Worm (Caenorhabditis elegans): ENCODE measurements around the gene col-164.
A peak's percentile ranks its signal among the peaks of the same experiment; 100 is the strongest.

Gene col-164

DNA sequence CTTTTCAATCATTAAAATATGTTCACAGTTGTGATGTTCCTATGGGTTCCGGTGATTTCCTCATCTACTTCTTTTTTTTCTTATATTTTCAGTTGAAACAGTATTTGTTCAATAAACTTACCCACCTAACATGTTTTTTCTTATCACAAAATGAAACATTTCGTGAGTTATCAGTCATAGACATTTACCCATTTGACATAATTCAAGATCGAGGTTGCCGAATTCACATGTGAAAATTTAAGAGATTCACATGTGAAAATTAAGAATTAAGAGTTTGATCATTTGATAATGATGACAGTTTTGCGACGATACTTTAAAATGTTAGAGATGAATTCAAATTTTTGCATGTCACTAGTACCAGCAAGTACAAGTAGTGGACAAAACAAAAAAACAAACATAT is 14.1 kb downstream of the col-164 start (continued):
- TF ChIP-seq nhr-48 (tag; optimal IDR thresholded peaks at IDR 0.05) (peak; percentile 4), nhr-6 (tag; optimal IDR thresholded peaks at IDR 0.05) (no peak), dve-1 (tag; optimal IDR thresholded peaks at IDR 0.05; ENCODE audit: insufficient read depth) (peak; percentile 83), duxl-1 (tag; optimal IDR thresholded peaks at IDR 0.05; ENCODE audit: poor library complexity) (no peak), ama-1 (optimal IDR thresholded peaks at IDR 0.05) (no peak), unc-39 (tag; optimal IDR thresholded peaks at IDR 0.05) (no peak), tag-97 (GFP tag; IDR thresholded peaks at IDR 0.05) (no peak), hlh-30 (tag; optimal IDR thresholded peaks at IDR 0.05; ENCODE audit: insufficient read depth) (peak; percentile 46), dmd-6 (GFP tag; IDR thresholded peaks at IDR 0.05) (peak; percentile 87), lsy-2 (tag; optimal IDR thresholded peaks at IDR 0.05) (no peak), ceh-20 (GFP tag; IDR thresholded peaks at IDR 0.05) (no peak), mep-1 (tag; optimal IDR thresholded peaks at IDR 0.05) (no peak), ztf-7 (tag; optimal IDR thresholded peaks at IDR 0.05) (no peak), attf-4 (tag; optimal IDR thresholded peaks at IDR 0.05) (no peak), mes-2 (tag; optimal IDR thresholded peaks at IDR 0.05; ENCODE audit: poor library complexity, severe bottlenecking) (no peak), mxl-2 (GFP tag; conservative IDR thresholded peaks at IDR 0.05) (peak; percentile 92), zfp-2 (tag; optimal IDR thresholded peaks at IDR 0.05) (no peak), cey-2 (tag; optimal IDR thresholded peaks at IDR 0.05; ENCODE audit: borderline replicate concordance, insufficient read depth) (no peak), mdl-1 (tag; optimal IDR thresholded peaks at IDR 0.05) (no peak), nhr-10 (tag; optimal IDR thresholded peaks at IDR 0.05) (no peak), dmd-9 (GFP tag; IDR thresholded peaks at IDR 0.05) (no peak), tra-1 (GFP tag; IDR thresholded peaks at IDR 0.05) (0 out of 2 replicates have a peak, but pooled peaks have one; percentile 30), nhr-41 (GFP tag; IDR thresholded peaks at IDR 0.05) (no peak), nhr-77 (tag; optimal IDR thresholded peaks at IDR 0.05) (no peak)

DNA sequence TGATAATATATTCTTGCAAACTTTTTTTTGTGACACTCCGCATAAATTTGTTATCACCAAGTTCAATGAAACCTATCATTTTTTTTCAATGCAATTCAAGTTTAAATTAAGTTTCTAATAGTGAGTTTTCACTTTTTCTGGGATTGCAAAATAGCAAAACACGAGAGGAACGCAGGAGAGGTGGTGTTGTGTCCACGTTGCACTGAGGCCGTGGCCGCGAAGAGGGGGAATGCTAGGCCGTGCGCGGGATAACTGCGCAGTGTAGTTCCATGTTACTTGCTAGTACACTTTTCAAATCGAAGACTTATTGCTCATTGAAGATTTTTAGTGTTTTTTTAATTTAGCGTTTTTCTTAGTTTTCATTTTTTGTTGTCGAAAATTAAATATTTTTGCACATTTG is 14.9 kb downstream of the col-164 start:
- TF ChIP-seq unc-130 (GFP tag; optimal IDR thresholded peaks at IDR 0.05) = no peak
- no peak for TF ChIP-seq unc-39 (tag; optimal IDR thresholded peaks at IDR 0.05)
- TF ChIP-seq mxl-3 (GFP tag; optimal IDR thresholded peaks at IDR 0.05) = peak; percentile 71
- no peak for TF ChIP-seq dmd-8 (GFP tag; IDR thresholded peaks at IDR 0.05)
- no peak for TF ChIP-seq F10B5.3 (tag; optimal IDR thresholded peaks at IDR 0.05)
- TF ChIP-seq mxl-2 (GFP tag; conservative IDR thresholded peaks at IDR 0.05) = no peak
- no peak for TF ChIP-seq nhr-11 (tag; optimal IDR thresholded peaks at IDR 0.05)
- TF ChIP-seq dpl-1 (GFP tag; optimal IDR thresholded peaks at IDR 0.05) = no peak
- peak; percentile 15 for TF ChIP-seq pqm-1 (tag; optimal IDR thresholded peaks at IDR 0.05)
- no peak for TF ChIP-seq saeg-2 (GFP tag; IDR thresholded peaks at IDR 0.05)
- peak in 1 of 2 experiments; percentile 30 for TF ChIP-seq unc-62 (GFP tag; optimal IDR thresholded peaks at IDR 0.05 in 1 of 2)
- no peak for TF ChIP-seq unc-62 (tag; optimal IDR thresholded peaks at IDR 0.05)
- no peak for TF ChIP-seq nhr-6 (tag; optimal IDR thresholded peaks at IDR 0.05)
- TF ChIP-seq zip-11 (GFP tag; IDR thresholded peaks at IDR 0.05) = no peak
- TF ChIP-seq nhr-28 (tag; optimal IDR thresholded peaks at IDR 0.05) = no peak
- TF ChIP-seq hmg-1.1 (GFP tag; IDR thresholded peaks at IDR 0.05) = no peak
- TF ChIP-seq madf-9 (GFP tag; conservative IDR thresholded peaks at IDR 0.05) = no peak
- TF ChIP-seq ZK337.2 (GFP tag; IDR thresholded peaks at IDR 0.05) = no peak
- TF ChIP-seq fos-1 (tag; optimal IDR thresholded peaks at IDR 0.05) = no peak
- TF ChIP-seq spr-1 (tag; optimal IDR thresholded peaks at IDR 0.05) = no peak
- no peak for TF ChIP-seq mdl-1 (tag; optimal IDR thresholded peaks at IDR 0.05)
- TF ChIP-seq Y75B8A.6 (GFP tag; IDR thresholded peaks at IDR 0.05) = no peak
- TF ChIP-seq ceh-20 (GFP tag; IDR thresholded peaks at IDR 0.05) = no peak
- TF ChIP-seq nhr-42 (GFP tag; IDR thresholded peaks at IDR 0.05) = no peak
- TF ChIP-seq hlh-30 (tag; optimal IDR thresholded peaks at IDR 0.05; ENCODE audit: insufficient read depth) = peak; percentile 1
- no peak for TF ChIP-seq ceh-28 (tag; optimal IDR thresholded peaks at IDR 0.05)
- no peak for TF ChIP-seq nhr-237 (tag; optimal IDR thresholded peaks at IDR 0.05)
- TF ChIP-seq snpc-1.2 (GFP tag; IDR thresholded peaks at IDR 0.05) = no peak
- no peak for TF ChIP-seq skn-1 (tag; optimal IDR thresholded peaks at IDR 0.05)
- no peak for TF ChIP-seq egl-27 (tag; optimal IDR thresholded peaks at IDR 0.05)
- TF ChIP-seq ceh-32 (tag; optimal IDR thresholded peaks at IDR 0.05; ENCODE audit: poor library complexity) = no peak
- TF ChIP-seq ceh-44 (GFP tag; IDR thresholded peaks at IDR 0.05) = no peak
- TF ChIP-seq hif-1 (tag; optimal IDR thresholded peaks at IDR 0.05) = peak in 1 of 2 experiments; percentile 1
